Worm (Caenorhabditis elegans) whole organism, late embryonic: ENCODE measurements around the gene vglu-2.

Experiments used
- C08G9.2 ChIP-seq: sonication (generic microtip); optimal IDR thresholded peaks from 2 replicates; lab custom pipeline; 2016; ENCODE audit warnings: mild to moderate bottlenecking, missing genetic modification characterization, moderate library complexity, missing compliant biosample characterization
- F13H6.1 ChIP-seq: sonication (generic microtip); optimal IDR thresholded peaks from 2 replicates; lab custom pipeline; 2016; ENCODE audit warnings: missing genetic modification characterization, missing compliant biosample characterization
- K02D7.2 ChIP-seq: sonication (generic microtip); optimal IDR thresholded peaks from 2 replicates; lab custom pipeline; 2017; ENCODE audit warnings: mild to moderate bottlenecking, missing genetic modification characterization, missing compliant biosample characterization
- Y22D7AL.16 ChIP-seq: sonication (generic microtip); optimal IDR thresholded peaks from 2 replicates; lab custom pipeline; 2016; ENCODE audit warnings: missing genetic modification characterization, missing compliant biosample characterization
- ama-1 ChIP-seq: fragments of 150-350 bp; optimal IDR thresholded peaks from 2 replicates; lab custom pipeline; 2014
- ceh-14 ChIP-seq: sonication (generic microtip); optimal IDR thresholded peaks from 2 replicates; lab custom pipeline; 2016; ENCODE audit warnings: missing genotype, missing genetic modification characterization, missing compliant biosample characterization
- ceh-18 ChIP-seq: sonication (generic microtip); optimal IDR thresholded peaks from 2 replicates; lab custom pipeline; 2016; ENCODE audit warnings: missing genetic modification characterization, missing compliant biosample characterization
- ceh-24 ChIP-seq: sonication (generic microtip); optimal IDR thresholded peaks from 2 replicates; lab custom pipeline; 2016; ENCODE audit warnings: mild to moderate bottlenecking, missing genetic modification characterization, missing compliant biosample characterization
- ceh-30 ChIP-seq: fragments of 150-350 bp; optimal IDR thresholded peaks from 2 replicates; lab custom pipeline; 2014; ENCODE audit warnings: missing biosample characterization, missing genetic modification characterization
- ceh-31 ChIP-seq: sonication (generic microtip); optimal IDR thresholded peaks from 2 replicates; lab custom pipeline; 2016; ENCODE audit warnings: missing genetic modification characterization, missing compliant biosample characterization
- ceh-34 ChIP-seq: sonication (generic microtip); optimal IDR thresholded peaks from 2 replicates; lab custom pipeline; 2016; ENCODE audit warnings: mild to moderate bottlenecking, missing genetic modification characterization, missing compliant biosample characterization
- ceh-45 ChIP-seq: fragments of 200-800 bp; sonication (Bioruptor generic); IDR thresholded peaks from 2 replicates; pipeline ENCODE4 v1.3.6; 2022; ENCODE audit warnings: missing genetic modification reagents, missing genetic modification characterization, missing compliant biosample characterization
- che-1 ChIP-seq: sonication (generic microtip); optimal IDR thresholded peaks from 2 replicates; lab custom pipeline; 2016; ENCODE audit warnings: mild to moderate bottlenecking, missing genetic modification characterization, missing compliant biosample characterization
- dve-1 ChIP-seq: sonication (generic microtip); optimal IDR thresholded peaks from 2 replicates; lab custom pipeline; 2017; ENCODE audit warnings: antibody characterized with exemption, mild to moderate bottlenecking, missing genetic modification characterization, missing compliant biosample characterization
- elt-2 ChIP-seq: sonication (generic microtip); optimal IDR thresholded peaks from 2 replicates; lab custom pipeline; 2016; ENCODE audit warnings: missing genetic modification reagents, missing genetic modification characterization, missing compliant biosample characterization
- eyg-1 ChIP-seq: sonication (generic microtip); optimal IDR thresholded peaks from 2 replicates; lab custom pipeline; 2016; ENCODE audit warnings: missing genotype, missing genetic modification characterization, missing compliant biosample characterization
- fax-1 ChIP-seq: sonication (generic microtip); optimal IDR thresholded peaks from 2 replicates; lab custom pipeline; 2016; ENCODE audit warnings: missing genotype, missing genetic modification characterization, missing compliant biosample characterization
- fkh-10 ChIP-seq: fragments of 150-350 bp; optimal IDR thresholded peaks from 2 replicates; lab custom pipeline; 2014; ENCODE audit warnings: missing biosample characterization, missing genetic modification reagents, missing genetic modification characterization
- fkh-6 ChIP-seq: sonication (generic microtip); optimal IDR thresholded peaks from 2 replicates; lab custom pipeline; 2016; ENCODE audit warnings: missing genetic modification characterization, missing compliant biosample characterization
- gmeb-2 ChIP-seq: sonication (generic microtip); optimal IDR thresholded peaks from 2 replicates; lab custom pipeline; 2016; ENCODE audit warnings: missing genetic modification characterization, inconsistent platforms, missing compliant biosample characterization
- hlh-15 ChIP-seq: sonication (generic microtip); optimal IDR thresholded peaks from 2 replicates; lab custom pipeline; 2016; ENCODE audit warnings: missing genetic modification characterization, missing compliant biosample characterization
- hlh-6 ChIP-seq: sonication (generic microtip); optimal IDR thresholded peaks from 2 replicates; lab custom pipeline; 2016; ENCODE audit warnings: missing genotype, missing genetic modification characterization, missing compliant biosample characterization
- hlh-8 ChIP-seq: sonication (generic microtip); optimal IDR thresholded peaks from 2 replicates; lab custom pipeline; 2016; ENCODE audit warnings: missing genotype, missing genetic modification characterization, missing compliant biosample characterization
- lim-6 ChIP-seq: sonication (generic microtip); optimal IDR thresholded peaks from 2 replicates; lab custom pipeline; 2016; ENCODE audit warnings: missing genetic modification characterization, missing compliant biosample characterization
- lin-11 ChIP-seq: fragments of 200-800 bp; sonication (Bioruptor generic); optimal IDR thresholded peaks from 2 replicates; lab custom pipeline; 2018; ENCODE audit warnings: mild to moderate bottlenecking, missing genetic modification characterization, missing compliant biosample characterization
- nhr-11 ChIP-seq: fragments of 150-350 bp; optimal IDR thresholded peaks from 2 replicates; lab custom pipeline; 2014; ENCODE audit warnings: missing biosample characterization, missing genetic modification characterization
- odd-2 ChIP-seq: sonication (generic microtip); optimal IDR thresholded peaks from 2 replicates; lab custom pipeline; 2017; ENCODE audit warnings: antibody characterized with exemption, mild to moderate bottlenecking, missing genetic modification characterization, missing compliant biosample characterization
- pax-1 ChIP-seq: fragments of 150-350 bp; optimal IDR thresholded peaks from 2 replicates; lab custom pipeline; 2014; ENCODE audit warnings: missing biosample characterization, missing genetic modification characterization
- pha-4 ChIP-seq: fragments of 150-350 bp; optimal IDR thresholded peaks from 2 replicates; lab custom pipeline; 2018; ENCODE audit warnings: missing biosample characterization, missing genetic modification reagents, missing genetic modification characterization
- pros-1 ChIP-seq: fragments of 150-350 bp; optimal IDR thresholded peaks from 2 replicates; lab custom pipeline; 2014; ENCODE audit warnings: missing biosample characterization, missing genetic modification reagents, missing genetic modification characterization
- rnt-1 ChIP-seq: sonication (generic microtip); optimal IDR thresholded peaks from 2 replicates; lab custom pipeline; 2016; ENCODE audit warnings: missing genetic modification characterization, missing compliant biosample characterization
- sox-2 ChIP-seq: fragments of 200-800 bp; sonication (Bioruptor generic); IDR thresholded peaks from 2 replicates; pipeline ENCODE4 v1.3.6; 2022; ENCODE audit warnings: missing genetic modification reagents, missing genetic modification characterization, missing compliant biosample characterization
- syd-9 ChIP-seq: sonication (generic microtip); optimal IDR thresholded peaks from 2 replicates; lab custom pipeline; 2016; ENCODE audit warnings: mild to moderate bottlenecking, missing genetic modification characterization, moderate library complexity, missing compliant biosample characterization
- tbx-2 ChIP-seq: sonication (generic microtip); optimal IDR thresholded peaks from 2 replicates; lab custom pipeline; 2016; ENCODE audit warnings: missing genetic modification characterization, missing compliant biosample characterization
- unc-3 ChIP-seq, 2 experiments: fragments of 200-800 bp in 1 of 2; sonication (Bioruptor generic) in 1 of 2; sonication (generic microtip) in 1 of 2; conservative IDR thresholded peaks in 1 of 2; optimal IDR thresholded peaks in 1 of 2; 2 replicates each; pipeline versions ENCODE4 v1.3.6 to Lab custom; 2016 to 2022; ENCODE audit warnings: missing compliant biosample characterization in 2 of 2, missing genetic modification characterization in 2 of 2, missing genetic modification reagents in 1 of 2
- unc-42 ChIP-seq: sonication (generic microtip); optimal IDR thresholded peaks from 2 replicates; lab custom pipeline; 2016; ENCODE audit warnings: missing genotype, missing genetic modification characterization, missing compliant biosample characterization
- unc-86 ChIP-seq: sonication (generic microtip); optimal IDR thresholded peaks from 2 replicates; lab custom pipeline; 2016; ENCODE audit warnings: missing genetic modification characterization, missing compliant biosample characterization

Gene vglu-2

ce11 chrIII:10293362-10293761, 1.6 kb upstream of the vglu-2 start:
- TF ChIP-seq F13H6.1 (tag; lab: Kevin White, UChicago) (no peak), che-1 (no peak), fkh-6 (no peak), ceh-31 (tag; lab: Kevin White, UChicago) (no peak), ceh-45 (GFP tag; lab: Robert Waterston, UW) (no peak), rnt-1 (tag; lab: Kevin White, UChicago) (no peak), sox-2 (no peak), pros-1 (tag; lab: Kevin White, UChicago) (no peak), ceh-18 (tag; lab: Kevin White, UChicago) (no peak), eyg-1 (tag; lab: Kevin White, UChicago) (no peak), elt-2 (tag; lab: Kevin White, UChicago) (no peak), unc-42 (tag; lab: Kevin White, UChicago) (no peak), ceh-14 (tag; lab: Kevin White, UChicago) (no peak), syd-9 (tag; lab: Kevin White, UChicago) (no peak), gmeb-2 (tag; lab: Kevin White, UChicago) (no peak), K02D7.2 (no peak), unc-3 (GFP tag; conservative IDR thresholded peaks at IDR 0.05; lab: Robert Waterston, UW) (no peak), unc-3 (tag; optimal IDR thresholded peaks at IDR 0.05; lab: Kevin White, UChicago) (no peak), fkh-10 (GFP tag; lab: Kevin White, UChicago) (no peak)

- no peak for TF ChIP-seq lin-11
- no peak for TF ChIP-seq sox-2
- TF ChIP-seq hlh-15 (tag; lab: Kevin White, UChicago), result no peak
- no peak for TF ChIP-seq rnt-1 (tag; lab: Kevin White, UChicago)
- no peak for TF ChIP-seq ceh-34
Measured at ce11 chrIII:10293946-10294345, 991 bp upstream of the vglu-2 start.

ce11 chrIII:10296904-10297303, 2.0 kb downstream of the vglu-2 start:
- TF ChIP-seq pha-4 (tag; lab: Kevin White, UChicago) (no peak), syd-9 (tag; lab: Kevin White, UChicago) (no peak), che-1 (no peak), lim-6 (tag; lab: Kevin White, UChicago) (no peak), F13H6.1 (tag; lab: Kevin White, UChicago) (no peak), C08G9.2 (no peak), odd-2 (tag; lab: Kevin White, UChicago) (no peak), pax-1 (tag; lab: Kevin White, UChicago) (no peak), unc-3 (GFP tag; conservative IDR thresholded peaks at IDR 0.05; lab: Robert Waterston, UW) (no peak), unc-3 (tag; optimal IDR thresholded peaks at IDR 0.05; lab: Kevin White, UChicago) (no peak), ama-1 (lab: Kevin White, UChicago) (no peak), gmeb-2 (tag; lab: Kevin White, UChicago) (no peak), ceh-30 (no peak), unc-86 (tag; lab: Kevin White, UChicago) (no peak), unc-42 (tag; lab: Kevin White, UChicago) (no peak), hlh-8 (tag; lab: Kevin White, UChicago) (no peak), Y22D7AL.16 (tag; lab: Kevin White, UChicago) (no peak), ceh-31 (tag; lab: Kevin White, UChicago) (no peak), eyg-1 (tag; lab: Kevin White, UChicago) (no peak), fax-1 (tag; lab: Kevin White, UChicago) (no peak)

- no peak for TF ChIP-seq tbx-2 (tag; lab: Kevin White, UChicago)
- no peak for TF ChIP-seq C08G9.2
- no peak for TF ChIP-seq unc-42 (tag; lab: Kevin White, UChicago)
- TF ChIP-seq hlh-15 (tag; lab: Kevin White, UChicago), result no peak
- no peak for TF ChIP-seq nhr-11 (tag; lab: Kevin White, UChicago)
- no peak for TF ChIP-seq eyg-1 (tag; lab: Kevin White, UChicago)
- TF ChIP-seq sox-2, result no peak
- no peak for TF ChIP-seq dve-1 (tag; lab: Kevin White, UChicago)
- TF ChIP-seq hlh-6 (tag; lab: Kevin White, UChicago), result no peak
- TF ChIP-seq ceh-24 (tag; lab: Kevin White, UChicago), result no peak
- no peak for TF ChIP-seq elt-2 (tag; lab: Kevin White, UChicago)
- TF ChIP-seq hlh-8 (tag; lab: Kevin White, UChicago), result no peak
Measured at ce11 chrIII:10300078-10300477, 5.1 kb downstream of the vglu-2 start, which contains the start of gene vglu-3. vglu-3 (plus strand) TSS chrIII:10300378.
